Fruit fly (Drosophila melanogaster) whole organism, embryonic: ENCODE results near the gene CG8051.

Experiments
- CG1024 ChIP-seq: fragments of 200-800 bp; sonication (Bioruptor generic); IDR thresholded peaks from 2 replicates; pipeline ENCODE4 v1.3.6; 2022; ENCODE audit warnings: missing biosample characterization, missing genetic modification characterization
- CG11093 ChIP-seq: fragments of 200-800 bp; sonication (Bioruptor generic); IDR thresholded peaks from 3 replicates; pipeline ENCODE4 v1.3.6; 2022; ENCODE audit warnings: missing biosample characterization, missing genetic modification characterization
- CG11695 ChIP-seq: fragments of 200-800 bp; sonication (Bioruptor generic); IDR thresholded peaks from 3 replicates; pipeline ENCODE4 v1.3.6; 2022; ENCODE audit warnings: missing biosample characterization, missing genetic modification characterization
- CG13894 ChIP-seq: fragments of 200-800 bp; sonication (Bioruptor generic); optimal IDR thresholded peaks from 3 replicates; lab custom pipeline; 2018; ENCODE audit warnings: missing biosample characterization, mild to moderate bottlenecking, missing genetic modification characterization, moderate library complexity
- CG1647 ChIP-seq: fragments of 200-800 bp; sonication (Bioruptor generic); optimal IDR thresholded peaks from 3 replicates; lab custom pipeline; 2016; ENCODE audit warnings: missing biosample characterization, missing genetic modification characterization
- CG3995 ChIP-seq: fragments of 200-800 bp; sonication (Bioruptor generic); optimal IDR thresholded peaks from 3 replicates; lab custom pipeline; 2016; ENCODE audit warnings: missing biosample characterization, missing genetic modification characterization
- CG4617 ChIP-seq: fragments of 200-800 bp; sonication (Bioruptor generic); optimal IDR thresholded peaks from 3 replicates; lab custom pipeline; 2016; ENCODE audit warnings: missing biosample characterization, missing genetic modification characterization, borderline replicate concordance
- CG4730 ChIP-seq: fragments of 200-800 bp; sonication (Bioruptor generic); IDR thresholded peaks from 2 replicates; pipeline ENCODE4 v1.3.6; 2022; ENCODE audit warnings: missing biosample characterization, missing genetic modification characterization
- CG4854 ChIP-seq: fragments of 200-800 bp; sonication (Bioruptor generic); optimal IDR thresholded peaks from 2 replicates; lab custom pipeline; 2016; ENCODE audit warnings: missing biosample characterization, missing genetic modification characterization, inconsistent platforms
- CG6272 ChIP-seq: fragments of 200-800 bp; sonication (Bioruptor generic); IDR thresholded peaks from 2 replicates; pipeline ENCODE4 v1.3.6; 2022; ENCODE audit warnings: missing biosample characterization, missing genetic modification characterization
- CG6854 ChIP-seq: fragments of 200-800 bp; sonication (Bioruptor generic); optimal IDR thresholded peaks from 3 replicates; lab custom pipeline; 2017; ENCODE audit warnings: missing biosample characterization, mild to moderate bottlenecking, missing genetic modification characterization
- CG7357 ChIP-seq: fragments of 200-800 bp; sonication (Bioruptor generic); IDR thresholded peaks from 3 replicates; pipeline ENCODE4 v1.3.6; 2022; ENCODE audit warnings: missing biosample characterization, missing genetic modification characterization
- CG7556 ChIP-seq: fragments of 200-800 bp; sonication (Bioruptor generic); optimal IDR thresholded peaks from 2 replicates; lab custom pipeline; 2017; ENCODE audit warnings: missing biosample characterization, mild to moderate bottlenecking, missing genetic modification characterization
- CG8290 ChIP-seq, 3 experiments: fragments of 200-800 bp; sonication (Bioruptor generic); optimal IDR thresholded peaks; 2 replicates each; lab custom pipeline; 2016 to 2019; ENCODE audit warnings: missing biosample characterization in 3 of 3, missing genetic modification characterization in 3 of 3, mild to moderate bottlenecking in 2 of 3, moderate library complexity in 1 of 3
- CG9817 ChIP-seq: fragments of 200-800 bp; sonication (Bioruptor generic); optimal IDR thresholded peaks from 2 replicates; lab custom pipeline; 2018; ENCODE audit warnings: missing biosample characterization, mild to moderate bottlenecking, missing genetic modification characterization, moderate library complexity
- CHES-1-like ChIP-seq: fragments of 200-800 bp; sonication (Bioruptor generic); optimal IDR thresholded peaks from 2 replicates; lab custom pipeline; 2016; ENCODE audit warnings: missing biosample characterization, missing genetic modification characterization
- GATAe ChIP-seq: fragments of 200-800 bp; sonication (Bioruptor generic); conservative IDR thresholded peaks from 2 replicates; pipeline ENCODE4 v1.3.6; 2022; ENCODE audit warnings: missing biosample characterization, missing genetic modification characterization
- Gug ChIP-seq: fragments of 200-800 bp; sonication (Bioruptor generic); IDR thresholded peaks from 4 replicates; pipeline ENCODE4 v1.3.6; 2022; ENCODE audit warnings: missing biosample characterization, missing genetic modification characterization
- Kr ChIP-seq: fragments of 200-800 bp; sonication (Bioruptor generic); optimal IDR thresholded peaks from 2 replicates; lab custom pipeline; 2017; ENCODE audit warnings: missing biosample characterization, mild to moderate bottlenecking, missing genetic modification characterization
- MESR4 ChIP-seq: fragments of 200-800 bp; sonication (Bioruptor generic); optimal IDR thresholded peaks from 2 replicates; lab custom pipeline; 2018; ENCODE audit warnings: missing biosample characterization, mild to moderate bottlenecking, missing genetic modification characterization, moderate library complexity
- MTF-1 ChIP-seq: fragments of 200-800 bp; sonication (Bioruptor generic); optimal IDR thresholded peaks from 2 replicates; lab custom pipeline; 2018; ENCODE audit warnings: missing biosample characterization, mild to moderate bottlenecking, missing genetic modification characterization, borderline replicate concordance
- Med ChIP-seq: fragments of 200-800 bp; sonication (Bioruptor generic); peaks from one replicate; lab custom pipeline; 2016; ENCODE audit warnings: missing biosample characterization, missing genetic modification characterization, mild to moderate bottlenecking, inconsistent platforms, moderate library complexity
- Pdp1 ChIP-seq, 2 experiments: fragments of 200-800 bp; sonication (Bioruptor generic); optimal IDR thresholded peaks; 3 replicates each; lab custom pipeline; 2016; ENCODE audit warnings: missing biosample characterization in 2 of 2, missing genetic modification characterization in 2 of 2, mild to moderate bottlenecking in 1 of 2, moderate library complexity in 1 of 2
- Scr ChIP-seq: fragments of 200-800 bp; sonication (Bioruptor generic); IDR thresholded peaks from 2 replicates; pipeline ENCODE4 v1.3.6; 2022; ENCODE audit warnings: missing biosample characterization, missing genetic modification characterization; ENCODE audit not compliant: partially characterized antibody
- Xbp1 ChIP-seq: fragments of 200-800 bp; sonication (Bioruptor generic); optimal IDR thresholded peaks from 3 replicates; lab custom pipeline; 2016; ENCODE audit warnings: missing biosample characterization, mild to moderate bottlenecking, missing genetic modification characterization
- ci ChIP-seq: fragments of 200-800 bp; sonication (Bioruptor generic); IDR thresholded peaks from 3 replicates; pipeline ENCODE4 v1.3.6; 2022; ENCODE audit warnings: missing biosample characterization, missing genetic modification characterization
- corto ChIP-seq: fragments of 200-800 bp; sonication (Bioruptor generic); optimal IDR thresholded peaks from 2 replicates; lab custom pipeline; 2016; ENCODE audit warnings: missing biosample characterization, mild to moderate bottlenecking, missing genetic modification characterization, moderate library complexity
- crol ChIP-seq: fragments of 200-800 bp; sonication (Bioruptor generic); IDR thresholded peaks from 2 replicates; pipeline ENCODE4 v1.3.6; 2022; ENCODE audit warnings: missing biosample characterization, missing genetic modification characterization
- disco-r ChIP-seq: fragments of 200-800 bp; sonication (Bioruptor generic); optimal IDR thresholded peaks from 2 replicates; lab custom pipeline; 2016; ENCODE audit warnings: missing biosample characterization, missing genetic modification characterization
- exex ChIP-seq: fragments of 200-800 bp; sonication (Bioruptor generic); optimal IDR thresholded peaks from 4 replicates; lab custom pipeline; 2018; ENCODE audit warnings: missing biosample characterization, mild to moderate bottlenecking, missing genetic modification characterization, moderate library complexity
- fd3F ChIP-seq: fragments of 200-800 bp; sonication (Bioruptor generic); optimal IDR thresholded peaks from 2 replicates; lab custom pipeline; 2018; ENCODE audit warnings: missing biosample characterization, mild to moderate bottlenecking, missing genetic modification characterization, moderate library complexity
- gfzf ChIP-seq: fragments of 200-800 bp; sonication (Bioruptor generic); optimal IDR thresholded peaks from 2 replicates; lab custom pipeline; 2016; ENCODE audit warnings: missing biosample characterization, mild to moderate bottlenecking, missing genetic modification characterization, moderate library complexity
- grn ChIP-seq: fragments of 200-800 bp; sonication (Bioruptor generic); optimal IDR thresholded peaks from 3 replicates; lab custom pipeline; 2017; ENCODE audit warnings: missing biosample characterization, missing genetic modification characterization
- her ChIP-seq: fragments of 200-800 bp; sonication (Bioruptor generic); optimal IDR thresholded peaks from 2 replicates; lab custom pipeline; 2016; ENCODE audit warnings: missing biosample characterization, missing genetic modification characterization
- mirr ChIP-seq: fragments of 200-800 bp; sonication (Bioruptor generic); optimal IDR thresholded peaks from 3 replicates; lab custom pipeline; 2018; ENCODE audit warnings: missing biosample characterization, mild to moderate bottlenecking, missing genetic modification characterization
- nom ChIP-seq: fragments of 200-800 bp; sonication (Bioruptor generic); optimal IDR thresholded peaks from 2 replicates; lab custom pipeline; 2017; ENCODE audit warnings: missing biosample characterization, missing genetic modification characterization, mild to moderate bottlenecking, moderate library complexity, missing genetic modification reagents
- phol ChIP-seq: fragments of 200-800 bp; sonication (Bioruptor generic); optimal IDR thresholded peaks from 3 replicates; lab custom pipeline; 2018; ENCODE audit warnings: missing biosample characterization, mild to moderate bottlenecking, missing genetic modification characterization, moderate library complexity
- sqz ChIP-seq: fragments of 200-800 bp; sonication (Bioruptor generic); optimal IDR thresholded peaks from 3 replicates; lab custom pipeline; 2018; ENCODE audit warnings: missing biosample characterization, mild to moderate bottlenecking, missing genetic modification characterization
- zen2 ChIP-seq: fragments of 200-800 bp; sonication (Bioruptor generic); IDR thresholded peaks from 3 replicates; pipeline ENCODE4 v1.3.6; 2022; ENCODE audit warnings: missing biosample characterization, missing genetic modification characterization; ENCODE audit not compliant: partially characterized antibody

The CG8051 gene

dm6 chrX:19315421-19316260 lies 7.9 kb upstream of the CG8051 start (continued):
- TF ChIP-seq zen2 (GFP tag; lab: Robert Waterston, UW): peak; percentile 9; the same call in 1 of the 3 replicates
- no peak for TF ChIP-seq CG3995 (GFP tag; lab: Kevin White, UChicago)
- TF ChIP-seq Kr (GFP tag; lab: Kevin White, UChicago): no peak
- 0 out of 2 replicates have a peak, but pooled peaks have one; percentile 15 for TF ChIP-seq Scr (GFP tag; lab: Robert Waterston, UW)
- peak; percentile 98 for TF ChIP-seq CG13894 (tag; lab: Kevin White, UChicago)
- TF ChIP-seq CG6272 (GFP tag; lab: Robert Waterston, UW): no peak
- no peak for TF ChIP-seq phol (tag; lab: Kevin White, UChicago)
- no peak for TF ChIP-seq Xbp1 (GFP tag; lab: Kevin White, UChicago)
- no peak for TF ChIP-seq CG4617 (GFP tag; lab: Kevin White, UChicago)
- TF ChIP-seq MESR4 (GFP tag; lab: Kevin White, UChicago): no peak
- no peak for TF ChIP-seq CG6854 (GFP tag; lab: Kevin White, UChicago)
- no peak for TF ChIP-seq CG11695 (GFP tag; lab: Robert Waterston, UW)
- no peak for TF ChIP-seq ci (GFP tag; lab: Robert Waterston, UW)
- no peak for TF ChIP-seq CG1024 (GFP tag; lab: Robert Waterston, UW)
- peak; percentile 67 for TF ChIP-seq Med (GFP tag; lab: Kevin White, UChicago)
- TF ChIP-seq grn (GFP tag; lab: Kevin White, UChicago): peak; percentile 58
- TF ChIP-seq Gug (GFP tag; lab: Robert Waterston, UW): no peak
- no peak for TF ChIP-seq MTF-1 (GFP tag; lab: Kevin White, UChicago)
- TF ChIP-seq sqz (GFP tag; lab: Kevin White, UChicago): peak; percentile 6
- no peak for TF ChIP-seq CG7556 (GFP tag; lab: Kevin White, UChicago)
- TF ChIP-seq GATAe (GFP tag; lab: Robert Waterston, UW): no peak
- no peak for TF ChIP-seq gfzf (GFP tag; lab: Kevin White, UChicago)
- TF ChIP-seq CG8290 (GFP tag; optimal IDR thresholded peaks at IDR 0.05; lab: Kevin White, UChicago): peak; percentile 87
- peak; percentile 69 to 85 for TF ChIP-seq CG8290 (tag; optimal IDR thresholded peaks at IDR 0.05; lab: Kevin White, UChicago)
- no peak for TF ChIP-seq CG9817 (tag; lab: Kevin White, UChicago)
- TF ChIP-seq crol: 0 out of 2 replicates have a peak, but pooled peaks have one; percentile 9
- peak; percentile 40 for TF ChIP-seq corto
- no peak for TF ChIP-seq disco-r
- TF ChIP-seq, all 482 proteins: peak for 28

dm6 chrX:19314283-19315178 lies 6.8 kb upstream of the CG8051 start:
- peak; percentile 55 for TF ChIP-seq grn (GFP tag; lab: Kevin White, UChicago)
- TF ChIP-seq her: no peak
- 0 out of 2 replicates have a peak, but pooled peaks have one; percentile 7 for TF ChIP-seq crol
- TF ChIP-seq CG4730: no peak
- TF ChIP-seq exex (tag; lab: Kevin White, UChicago): peak; percentile 66
- no peak for TF ChIP-seq CG4854 (GFP tag; lab: Kevin White, UChicago)
- no peak for TF ChIP-seq CG7357
- peak in 1 of 2 experiments; percentile 80 for TF ChIP-seq Pdp1 (GFP tag; optimal IDR thresholded peaks at IDR 0.05; lab: Kevin White, UChicago)
- TF ChIP-seq CG11093 (GFP tag; lab: Robert Waterston, UW): no peak
- peak; percentile 17 for TF ChIP-seq mirr (GFP tag; lab: Kevin White, UChicago)
- peak; percentile 37 for TF ChIP-seq nom (GFP tag; lab: Kevin White, UChicago)
- no peak for TF ChIP-seq CG1647
- TF ChIP-seq fd3F: no peak
- no peak for TF ChIP-seq CHES-1-like
- TF ChIP-seq, all 482 proteins: peak for 6
